Worm (Caenorhabditis elegans): ENCODE data around the gene thn-2.

The thn-2 gene

ce11 chrIV:12359979-12360378 lies 23.0 kb upstream of the thn-2 start:
- TF ChIP-seq egrh-3 (GFP tag; IDR thresholded peaks at IDR 0.05) (peak; percentile 34; the same call in 1 of the 2 replicates), zfh-2 (GFP tag; conservative IDR thresholded peaks at IDR 0.05) (peak; percentile 62), D2030.7 (GFP tag; IDR thresholded peaks at IDR 0.05) (no peak), hlh-12 (tag; optimal IDR thresholded peaks at IDR 0.05) (no peak), attf-3 (GFP tag; conservative IDR thresholded peaks at IDR 0.05) (no peak)

- TF ChIP-seq aptf-2 (GFP tag; conservative IDR thresholded peaks at IDR 0.05) (no peak), gei-17 (GFP tag; optimal IDR thresholded peaks at IDR 0.05) (no peak), die-1 (tag; optimal IDR thresholded peaks at IDR 0.05) (no peak), ztf-26 (tag; optimal IDR thresholded peaks at IDR 0.05) (no peak), ceh-40 (GFP tag; IDR thresholded peaks at IDR 0.05) (no peak), pha-4 (tag; optimal IDR thresholded peaks at IDR 0.05) (no peak), madf-8 (GFP tag; conservative IDR thresholded peaks at IDR 0.05) (peak; percentile 55; the same call in 1 of the 2 replicates), lsl-1 (GFP tag; optimal IDR thresholded peaks at IDR 0.05) (peak; percentile 83), lin-35 (GFP tag; optimal IDR thresholded peaks at IDR 0.05) (no peak), F22D6.2 (tag; optimal IDR thresholded peaks at IDR 0.05) (no peak), ama-1 (optimal IDR thresholded peaks at IDR 0.05) (no peak), ama-1 (GFP tag; optimal IDR thresholded peaks at IDR 0.05) (no peak), bed-1 (GFP tag; IDR thresholded peaks at IDR 0.05) (no peak), tbp1 (GFP tag; optimal IDR thresholded peaks at IDR 0.05) (no peak), ceh-58 (GFP tag; IDR thresholded peaks at IDR 0.05) (no peak), xnd-1 (tag; optimal IDR thresholded peaks at IDR 0.05) (peak; percentile 29), attf-3 (GFP tag; conservative IDR thresholded peaks at IDR 0.05) (no peak), madf-3 (GFP tag; IDR thresholded peaks at IDR 0.05) (no peak), nfyb-1 (GFP tag; IDR thresholded peaks at IDR 0.05) (no peak), C06A6.2 (GFP tag; conservative IDR thresholded peaks at IDR 0.05) (no peak), attf-5 (GFP tag; optimal IDR thresholded peaks at IDR 0.05) (no peak), madf-10 (tag; optimal IDR thresholded peaks at IDR 0.05) (no peak), athp-1 (tag; optimal IDR thresholded peaks at IDR 0.05) (no peak), snpc-1.3 (tag; optimal IDR thresholded peaks at IDR 0.05; ENCODE audit: insufficient read depth) (no peak), mel-28 (tag; optimal IDR thresholded peaks at IDR 0.05; ENCODE audit: borderline replicate concordance) (no peak), lag-1 (GFP tag; IDR thresholded peaks at IDR 0.05) (no peak), hlh-26 (GFP tag; conservative IDR thresholded peaks at IDR 0.05) (no peak), unc-62 (GFP tag; optimal IDR thresholded peaks at IDR 0.05) (no peak), Y79H2A.3 (GFP tag; conservative IDR thresholded peaks at IDR 0.05) (no peak), madf-6 (GFP tag; IDR thresholded peaks at IDR 0.05) (peak; percentile 86), hsf-1 (GFP tag; IDR thresholded peaks at IDR 0.05) (no peak), ZK185.1 (tag; optimal IDR thresholded peaks at IDR 0.05; ENCODE audit: poor library complexity, severe bottlenecking) (no peak), Y53G8AR.9 (GFP tag; conservative IDR thresholded peaks at IDR 0.05) (no peak), sdz-38 (tag; optimal IDR thresholded peaks at IDR 0.05) (no peak), F33H1.4 (GFP tag; IDR thresholded peaks at IDR 0.05) (peak; percentile 49), tlf-1 (GFP tag; optimal IDR thresholded peaks at IDR 0.05) (no peak), atf-7 (tag; optimal IDR thresholded peaks at IDR 0.05) (no peak), egl-44 (GFP tag; IDR thresholded peaks at IDR 0.05) (no peak), nfya-2 (GFP tag; IDR thresholded peaks at IDR 0.05) (no peak), mxl-1 (tag; optimal IDR thresholded peaks at IDR 0.05) (no peak), rcor-1 (GFP tag; IDR thresholded peaks at IDR 0.05) (no peak), B0035.1 (tag; optimal IDR thresholded peaks at IDR 0.05) (no peak), T07F8.4 (tag; optimal IDR thresholded peaks at IDR 0.05) (no peak), mcd-1 (GFP tag; IDR thresholded peaks at IDR 0.05) (no peak), attf-6 (GFP tag; IDR thresholded peaks at IDR 0.05) (0 out of 2 replicates have a peak, but pooled peaks have one; percentile 25)
These were observed 22.2 kb upstream of the thn-2 start, which contains the start of gene sec-24.2 for ce11 chrIV:12360742-12361195. Gene sec-24.2, minus strand, starts transcription at chrIV:12360792.
